Fruit fly (Drosophila melanogaster) whole organism, embryonic: ENCODE data around the gene DPCoAC.
A peak's percentile ranks its signal among the peaks of the same experiment; 100 is the strongest.

Experiments used
- CG10274 ChIP-seq: fragments of 200-800 bp; sonication (Bioruptor generic); optimal IDR thresholded peaks from 3 replicates; lab custom pipeline; 2017; ENCODE audit warnings: missing biosample characterization, mild to moderate bottlenecking, missing genetic modification characterization
- CG10543 ChIP-seq: fragments of 200-800 bp; sonication (Bioruptor generic); optimal IDR thresholded peaks from 3 replicates; lab custom pipeline; 2017; ENCODE audit warnings: missing biosample characterization, mild to moderate bottlenecking, missing genetic modification characterization, moderate library complexity
- CG11504 ChIP-seq: fragments of 200-800 bp; sonication (Bioruptor generic); optimal IDR thresholded peaks from 3 replicates; lab custom pipeline; 2019; ENCODE audit warnings: missing biosample characterization, mild to moderate bottlenecking, missing genetic modification characterization, moderate library complexity
- CG11696 ChIP-seq: fragments of 200-800 bp; sonication (Bioruptor generic); IDR thresholded peaks from 2 replicates; pipeline ENCODE4 v1.3.6; 2022; ENCODE audit warnings: missing biosample characterization, missing genetic modification characterization
- CG12155 ChIP-seq: fragments of 200-800 bp; sonication (Bioruptor generic); optimal IDR thresholded peaks from 3 replicates; lab custom pipeline; 2016; ENCODE audit warnings: missing biosample characterization, missing genetic modification characterization
- CG12391 ChIP-seq: fragments of 200-800 bp; sonication (Bioruptor generic); optimal IDR thresholded peaks from 3 replicates; lab custom pipeline; 2018; ENCODE audit warnings: missing biosample characterization, mild to moderate bottlenecking, missing genetic modification characterization, moderate library complexity
- CG14710 ChIP-seq: fragments of 200-800 bp; sonication (Bioruptor generic); optimal IDR thresholded peaks from 3 replicates; lab custom pipeline; 2019; ENCODE audit warnings: missing biosample characterization, mild to moderate bottlenecking, missing genetic modification characterization, moderate library complexity
- CG15514 ChIP-seq: fragments of 200-800 bp; sonication (Bioruptor generic); optimal IDR thresholded peaks from 3 replicates; lab custom pipeline; 2017; ENCODE audit warnings: missing biosample characterization, missing genetic modification characterization, mild to moderate bottlenecking, moderate library complexity, missing genetic modification reagents
- CG15601 ChIP-seq: fragments of 200-800 bp; sonication (Bioruptor generic); optimal IDR thresholded peaks from 3 replicates; lab custom pipeline; 2019; ENCODE audit warnings: missing biosample characterization, mild to moderate bottlenecking, missing genetic modification characterization, moderate library complexity
- CG1647 ChIP-seq: fragments of 200-800 bp; sonication (Bioruptor generic); optimal IDR thresholded peaks from 3 replicates; lab custom pipeline; 2016; ENCODE audit warnings: missing biosample characterization, missing genetic modification characterization
- CG1792 ChIP-seq: fragments of 200-800 bp; sonication (Bioruptor generic); optimal IDR thresholded peaks from 2 replicates; lab custom pipeline; 2016; ENCODE audit warnings: missing biosample characterization, missing genetic modification characterization
- CG30431 ChIP-seq: fragments of 200-800 bp; sonication (Bioruptor generic); optimal IDR thresholded peaks from 2 replicates; lab custom pipeline; 2017; ENCODE audit warnings: missing biosample characterization, missing genetic modification characterization
- CG3407 ChIP-seq: fragments of 200-800 bp; sonication (Bioruptor generic); optimal IDR thresholded peaks from 2 replicates; lab custom pipeline; 2018; ENCODE audit warnings: missing biosample characterization, mild to moderate bottlenecking, missing genetic modification characterization
- CG3838 ChIP-seq: fragments of 200-800 bp; sonication (Bioruptor generic); optimal IDR thresholded peaks from 3 replicates; lab custom pipeline; 2016; ENCODE audit warnings: missing biosample characterization, missing genetic modification characterization
- CG6272 ChIP-seq: fragments of 200-800 bp; sonication (Bioruptor generic); IDR thresholded peaks from 2 replicates; pipeline ENCODE4 v1.3.6; 2022; ENCODE audit warnings: missing biosample characterization, missing genetic modification characterization
- CG9797 ChIP-seq: fragments of 200-800 bp; sonication (Bioruptor generic); optimal IDR thresholded peaks from 3 replicates; lab custom pipeline; 2018; ENCODE audit warnings: missing biosample characterization, mild to moderate bottlenecking, missing genetic modification characterization
- CTCF ChIP-seq: fragments of 200-800 bp; sonication (Bioruptor generic); optimal IDR thresholded peaks from 2 replicates; lab custom pipeline; 2017; ENCODE audit warnings: missing biosample characterization, mild to moderate bottlenecking, missing genetic modification characterization, moderate library complexity
- ERR ChIP-seq: fragments of 200-800 bp; sonication (Bioruptor generic); optimal IDR thresholded peaks from 2 replicates; lab custom pipeline; 2016; ENCODE audit warnings: missing biosample characterization, missing genetic modification characterization
- H15 ChIP-seq: fragments of 200-800 bp; sonication (Bioruptor generic); IDR thresholded peaks from 3 replicates; pipeline ENCODE4 v1.3.6; 2022; ENCODE audit warnings: missing biosample characterization, missing genetic modification characterization
- Hand ChIP-seq: fragments of 200-800 bp; sonication (Bioruptor generic); optimal IDR thresholded peaks from 2 replicates; lab custom pipeline; 2017; ENCODE audit warnings: mild to moderate bottlenecking, missing biosample characterization, missing genetic modification reagents, missing genetic modification characterization
- Lhr ChIP-seq: fragments of 200-800 bp; sonication (Bioruptor generic); optimal IDR thresholded peaks from 3 replicates; lab custom pipeline; 2017; ENCODE audit warnings: mild to moderate bottlenecking, missing biosample characterization, missing genetic modification reagents, missing genetic modification characterization
- Mad ChIP-seq: fragments of 200-800 bp; sonication (Bioruptor generic); optimal IDR thresholded peaks from 2 replicates; lab custom pipeline; 2016; ENCODE audit warnings: missing biosample characterization, missing genetic modification characterization
- Mrtf ChIP-seq: fragments of 200-800 bp; sonication (Bioruptor generic); IDR thresholded peaks from 3 replicates; pipeline ENCODE4 v1.3.6; 2022; ENCODE audit warnings: missing biosample characterization, missing genetic modification characterization
- NC2β ChIP-seq: fragments of 200-800 bp; sonication (Bioruptor generic); optimal IDR thresholded peaks from 2 replicates; lab custom pipeline; 2016; ENCODE audit warnings: missing biosample characterization, missing genetic modification characterization
- Oli ChIP-seq: fragments of 200-800 bp; sonication (Bioruptor generic); optimal IDR thresholded peaks from 2 replicates; lab custom pipeline; 2018; ENCODE audit warnings: missing biosample characterization, mild to moderate bottlenecking, missing genetic modification characterization, moderate library complexity
- Ssrp ChIP-seq: fragments of 200-800 bp; sonication (Bioruptor generic); optimal IDR thresholded peaks from 2 replicates; lab custom pipeline; 2018; ENCODE audit warnings: missing biosample characterization, mild to moderate bottlenecking, missing genetic modification characterization, moderate library complexity
- Vsx1 ChIP-seq: fragments of 200-800 bp; sonication (Bioruptor generic); optimal IDR thresholded peaks from 2 replicates; lab custom pipeline; 2017; ENCODE audit warnings: missing biosample characterization, mild to moderate bottlenecking, missing genetic modification characterization, missing genetic modification reagents
- YL-1 ChIP-seq: fragments of 200-800 bp; sonication (Bioruptor generic); optimal IDR thresholded peaks from 3 replicates; lab custom pipeline; 2017; ENCODE audit warnings: missing biosample characterization, mild to moderate bottlenecking, missing genetic modification characterization
- ab ChIP-seq: fragments of 200-800 bp; sonication (Bioruptor generic); optimal IDR thresholded peaks from 2 replicates; lab custom pipeline; 2016; ENCODE audit warnings: missing biosample characterization, missing genetic modification characterization
- abd-A ChIP-seq: fragments of 200-800 bp; sonication (Bioruptor generic); optimal IDR thresholded peaks from 3 replicates; lab custom pipeline; 2019; ENCODE audit warnings: missing biosample characterization, mild to moderate bottlenecking, missing genetic modification characterization, moderate library complexity
- chm ChIP-seq: fragments of 200-800 bp; sonication (Bioruptor generic); IDR thresholded peaks from 2 replicates; pipeline ENCODE4 v1.3.6; 2022; ENCODE audit warnings: missing biosample characterization, missing genetic modification characterization
- da ChIP-seq: fragments of 200-800 bp; sonication (Bioruptor generic); optimal IDR thresholded peaks from 2 replicates; lab custom pipeline; 2016; ENCODE audit warnings: missing biosample characterization, missing genetic modification characterization
- dmrt99B ChIP-seq: fragments of 200-800 bp; sonication (Bioruptor generic); optimal IDR thresholded peaks from 2 replicates; lab custom pipeline; 2018; ENCODE audit warnings: missing biosample characterization, mild to moderate bottlenecking, missing genetic modification characterization, moderate library complexity
- ems ChIP-seq: fragments of 200-800 bp; sonication (Bioruptor generic); optimal IDR thresholded peaks from 3 replicates; lab custom pipeline; 2016; ENCODE audit warnings: missing biosample characterization, missing genetic modification characterization
- esg ChIP-seq: fragments of 200-800 bp; sonication (Bioruptor generic); conservative IDR thresholded peaks from 2 replicates; pipeline ENCODE4 v1.3.6; 2022; ENCODE audit warnings: missing biosample characterization, missing genetic modification characterization
- fd96Cb ChIP-seq: fragments of 200-800 bp; sonication (Bioruptor generic); optimal IDR thresholded peaks from 2 replicates; lab custom pipeline; 2018; ENCODE audit warnings: missing biosample characterization, mild to moderate bottlenecking, missing genetic modification characterization, moderate library complexity
- ind ChIP-seq: fragments of 200-800 bp; sonication (Bioruptor generic); optimal IDR thresholded peaks from 3 replicates; lab custom pipeline; 2016; ENCODE audit warnings: missing biosample characterization, missing genetic modification characterization
- lbe ChIP-seq: fragments of 200-800 bp; sonication (Bioruptor generic); optimal IDR thresholded peaks from 2 replicates; lab custom pipeline; 2016; ENCODE audit warnings: missing biosample characterization, mild to moderate bottlenecking, missing genetic modification characterization
- lov ChIP-seq, 2 experiments: fragments of 200-800 bp in 1 of 2; fragments of >200 bp in 1 of 2; sonication (Bioruptor generic) in 1 of 2; IDR thresholded peaks in 1 of 2; optimal IDR thresholded peaks in 1 of 2; 2 replicates in 1 of 2; 3 replicates in 1 of 2; pipeline versions ENCODE4 v1.3.6 to Lab custom; 2017 to 2022; ENCODE audit warnings: missing biosample characterization in 1 of 2, missing genetic modification characterization in 1 of 2
- mirr ChIP-seq: fragments of 200-800 bp; sonication (Bioruptor generic); optimal IDR thresholded peaks from 3 replicates; lab custom pipeline; 2018; ENCODE audit warnings: missing biosample characterization, mild to moderate bottlenecking, missing genetic modification characterization
- sd ChIP-seq: fragments of 200-800 bp; sonication (Bioruptor generic); optimal IDR thresholded peaks from 3 replicates; lab custom pipeline; 2018; ENCODE audit warnings: missing biosample characterization, mild to moderate bottlenecking, missing genetic modification characterization, moderate library complexity
- sim ChIP-seq: fragments of 200-800 bp; sonication (Bioruptor generic); IDR thresholded peaks from 2 replicates; pipeline ENCODE4 v1.3.6; 2022; ENCODE audit warnings: missing biosample characterization, missing genetic modification characterization
- sisA ChIP-seq: fragments of 200-800 bp; sonication (Bioruptor generic); IDR thresholded peaks from 2 replicates; pipeline ENCODE4 v1.3.6; 2022; ENCODE audit warnings: missing biosample characterization, missing genetic modification characterization
- stc ChIP-seq: fragments of 200-800 bp; sonication (Bioruptor generic); IDR thresholded peaks from 2 replicates; pipeline ENCODE4 v1.3.6; 2022; ENCODE audit warnings: missing biosample characterization, missing genetic modification characterization
- tll ChIP-seq, 2 experiments: fragments of 200-800 bp in 1 of 2; fragments of >200 bp in 1 of 2; sonication (Bioruptor generic) in 1 of 2; optimal IDR thresholded peaks; 2 replicates each; lab custom pipeline; 2017 to 2019; ENCODE audit warnings: missing biosample characterization in 2 of 2, missing genetic modification characterization in 2 of 2, mild to moderate bottlenecking in 1 of 2, moderate library complexity in 1 of 2
- ttk ChIP-seq: fragments of 200-800 bp; sonication (Bioruptor generic); IDR thresholded peaks from 2 replicates; pipeline ENCODE4 v2.1.2; 2022; ENCODE audit warnings: missing biosample characterization, missing genetic modification characterization
- tup ChIP-seq: fragments of 200-800 bp; sonication (Bioruptor generic); optimal IDR thresholded peaks from 2 replicates; lab custom pipeline; 2016; ENCODE audit warnings: missing biosample characterization, mild to moderate bottlenecking, missing genetic modification characterization, moderate library complexity
- zen2 ChIP-seq: fragments of 200-800 bp; sonication (Bioruptor generic); IDR thresholded peaks from 3 replicates; pipeline ENCODE4 v1.3.6; 2022; ENCODE audit warnings: missing biosample characterization, missing genetic modification characterization; ENCODE audit not compliant: partially characterized antibody

DPCoAC gene

DNA sequence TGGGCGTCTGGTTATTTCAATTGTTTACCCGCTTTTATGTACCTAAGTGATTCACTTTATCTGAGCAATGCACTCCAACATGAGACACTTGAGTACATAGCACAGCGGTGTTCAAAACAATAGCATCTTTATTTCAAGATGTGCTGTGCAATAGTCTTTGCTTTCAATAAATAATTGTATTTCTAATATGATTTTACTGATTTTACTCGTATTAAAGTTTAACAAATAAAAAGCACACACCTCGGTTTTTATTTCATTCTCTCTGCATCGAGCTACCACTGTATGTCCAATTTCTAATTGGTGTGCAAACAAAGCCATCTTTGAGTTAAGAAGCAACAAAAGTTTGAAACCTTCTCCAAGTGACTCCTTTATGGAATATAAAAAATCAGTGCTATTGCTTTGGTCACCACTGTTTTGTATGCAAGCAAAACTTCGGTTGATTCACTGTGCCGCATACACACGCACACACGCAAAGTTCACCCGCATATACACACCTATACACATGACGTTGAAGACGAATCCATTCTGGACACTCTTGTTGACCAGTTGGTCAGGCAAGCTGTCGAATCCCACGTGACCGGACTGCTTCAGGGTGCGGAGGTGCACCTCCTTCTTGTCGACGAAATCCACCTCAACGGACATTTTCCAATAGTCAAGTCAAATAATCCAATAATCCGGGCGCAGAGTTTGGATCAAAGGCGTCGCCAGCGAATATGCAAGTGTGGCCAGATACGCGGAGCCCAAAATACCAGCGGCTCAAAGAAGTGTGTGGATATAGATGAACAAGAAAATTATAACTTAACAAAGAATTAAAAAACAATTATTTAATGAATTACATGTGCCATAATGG, 30.4 kb upstream of the DPCoAC start, which contains the start of gene Septin2 (continued):
- peak; percentile 33 for TF ChIP-seq Hand (GFP tag; lab: Kevin White, UChicago)
- peak; percentile 38 for TF ChIP-seq Mad (GFP tag; lab: Kevin White, UChicago)
- peak; percentile 55 for TF ChIP-seq CTCF (GFP tag; lab: Kevin White, UChicago)
- peak; percentile 40 for TF ChIP-seq CG12155 (GFP tag; lab: Kevin White, UChicago)
- TF ChIP-seq chm (GFP tag; lab: Robert Waterston, UW): no peak
- TF ChIP-seq CG11504: peak; percentile 91
- TF ChIP-seq CG15514 (GFP tag; lab: Kevin White, UChicago): peak; percentile 49
- peak; percentile 64 for TF ChIP-seq CG30431
- TF ChIP-seq stc (GFP tag; lab: Robert Waterston, UW): peak; percentile 71
- TF ChIP-seq fd96Cb (tag; lab: Kevin White, UChicago): peak; percentile 85
- peak; percentile 91 for TF ChIP-seq dmrt99B (tag; lab: Kevin White, UChicago)
- TF ChIP-seq YL-1: no peak
- TF ChIP-seq CG10274 (GFP tag; lab: Kevin White, UChicago): peak; percentile 33
- peak; percentile 75 for TF ChIP-seq sisA (GFP tag; lab: Robert Waterston, UW)
- peak; percentile 94 for TF ChIP-seq CG11696 (GFP tag; lab: Robert Waterston, UW)
- TF ChIP-seq ind (GFP tag; lab: Kevin White, UChicago): peak; percentile 69
- TF ChIP-seq H15 (GFP tag; lab: Robert Waterston, UW): no peak
- peak; percentile 61 for TF ChIP-seq CG1792 (GFP tag; lab: Kevin White, UChicago)
- TF ChIP-seq Mrtf (GFP tag; lab: Robert Waterston, UW): no peak; the same call in 2 of the 3 replicates
- TF ChIP-seq CG3838: peak; percentile 70
- TF ChIP-seq tup: peak; percentile 55
- TF ChIP-seq sd (tag; lab: Kevin White, UChicago): no peak
- no peak for TF ChIP-seq Vsx1 (GFP tag; lab: Kevin White, UChicago)
- peak; percentile 44; the same call in 1 of the 2 replicates for TF ChIP-seq esg
- no peak for TF ChIP-seq tll (GFP tag; optimal IDR thresholded peaks at IDR 0.05; lab: Kevin White, UChicago)
- no peak for TF ChIP-seq lov (optimal IDR thresholded peaks at IDR 0.05; lab: Kevin White, UChicago)
- 0 out of 3 replicates have a peak, but pooled peaks have one; percentile 21 for TF ChIP-seq lov (GFP tag; IDR thresholded peaks at IDR 0.05; lab: Robert Waterston, UW)
- TF ChIP-seq ERR (GFP tag; lab: Kevin White, UChicago): no peak
- TF ChIP-seq CG3407: peak; percentile 81
- no peak for TF ChIP-seq mirr (GFP tag; lab: Kevin White, UChicago)
- TF ChIP-seq Oli (tag; lab: Kevin White, UChicago): peak; percentile 86
- TF ChIP-seq zen2 (GFP tag; lab: Robert Waterston, UW): no peak; the same call in 2 of the 3 replicates
- peak; percentile 70 for TF ChIP-seq Lhr (GFP tag; lab: Kevin White, UChicago)
- TF ChIP-seq CG9797: peak; percentile 68
- TF ChIP-seq ab (GFP tag; lab: Kevin White, UChicago): no peak
- TF ChIP-seq lbe: peak; percentile 85
- TF ChIP-seq CG6272 (GFP tag; lab: Robert Waterston, UW): peak; percentile 51; the same call in 1 of the 2 replicates
- TF ChIP-seq abd-A (tag; lab: Kevin White, UChicago): no peak
- peak; percentile 76 for TF ChIP-seq CG12391 (tag; lab: Kevin White, UChicago)
- peak; percentile 85 for TF ChIP-seq CG14710
- TF ChIP-seq sim (GFP tag; lab: Robert Waterston, UW): peak; percentile 44; the same call in 1 of the 2 replicates
- peak; percentile 67; the same call in 1 of the 2 replicates for TF ChIP-seq ttk (GFP tag; lab: Robert Waterston, UW)
- TF ChIP-seq CG1647 (GFP tag; lab: Kevin White, UChicago): peak; percentile 68
- TF ChIP-seq da (GFP tag; lab: Kevin White, UChicago): no peak
- TF ChIP-seq CG15601: peak; percentile 80
- TF ChIP-seq NC2β (GFP tag; lab: Kevin White, UChicago): peak; percentile 64
- TF ChIP-seq CG10543 (GFP tag; lab: Kevin White, UChicago): no peak
- peak; percentile 49 for TF ChIP-seq ems (GFP tag; lab: Kevin White, UChicago)
- peak; percentile 82 for TF ChIP-seq Ssrp (tag; lab: Kevin White, UChicago)
